Worm (Caenorhabditis elegans) whole organism, mixed stage, embryonic: Measurements from ENCODE around the gene F37C4.4.

Experiments used
- M03D4.4 ChIP-seq: sonication (generic microtip); optimal IDR thresholded peaks from 2 replicates; lab custom pipeline; 2017; ENCODE audit warnings: mild to moderate bottlenecking, missing genetic modification characterization, missing compliant biosample characterization
- bed-3 ChIP-seq: fragments of 200-800 bp; sonication (Bioruptor generic); optimal IDR thresholded peaks from 3 replicates; lab custom pipeline; 2018; ENCODE audit warnings: mild to moderate bottlenecking, missing genetic modification characterization, moderate library complexity, missing compliant biosample characterization
- ceh-39 ChIP-seq: fragments of 150-350 bp; optimal IDR thresholded peaks from 2 replicates; lab custom pipeline; 2014; ENCODE audit warnings: missing biosample characterization, missing genetic modification characterization
- ceh-43 ChIP-seq: fragments of 200-800 bp; sonication (Bioruptor generic); optimal IDR thresholded peaks from 2 replicates; lab custom pipeline; 2018; ENCODE audit warnings: mild to moderate bottlenecking, missing genetic modification characterization, moderate library complexity, missing compliant biosample characterization
- ceh-83 ChIP-seq: fragments of 200-800 bp; sonication (Bioruptor generic); optimal IDR thresholded peaks from 2 replicates; lab custom pipeline; 2018; ENCODE audit warnings: mild to moderate bottlenecking, missing genetic modification characterization, missing compliant biosample characterization
- ces-1 ChIP-seq: fragments of 150-350 bp; optimal IDR thresholded peaks from 2 replicates; lab custom pipeline; 2014; ENCODE audit warnings: missing biosample characterization, missing genetic modification reagents, missing genetic modification characterization
- cnd-1 ChIP-seq: fragments of 200-800 bp; sonication (Bioruptor generic); optimal IDR thresholded peaks from 2 replicates; lab custom pipeline; 2018; ENCODE audit warnings: mild to moderate bottlenecking, missing genetic modification characterization, missing compliant biosample characterization
- drap-1 ChIP-seq: fragments of 200-800 bp; sonication (Bioruptor generic); optimal IDR thresholded peaks from 3 replicates; lab custom pipeline; 2018; ENCODE audit warnings: mild to moderate bottlenecking, missing genetic modification characterization, missing compliant biosample characterization
- elt-1 ChIP-seq: sonication (generic microtip); optimal IDR thresholded peaks from 2 replicates; lab custom pipeline; 2017; ENCODE audit warnings: missing genetic modification characterization, mild to moderate bottlenecking, missing compliant biosample characterization, antibody characterized with exemption, moderate library complexity, borderline replicate concordance; ENCODE audit not compliant: insufficient read depth
- elt-3 ChIP-seq: fragments of 150-350 bp; optimal IDR thresholded peaks from 2 replicates; lab custom pipeline; 2014; ENCODE audit warnings: missing biosample characterization, missing genetic modification characterization
- flh-1 ChIP-seq: fragments of 200-800 bp; sonication (Bioruptor generic); optimal IDR thresholded peaks from 2 replicates; lab custom pipeline; 2018; ENCODE audit warnings: mild to moderate bottlenecking, missing genetic modification characterization, moderate library complexity, missing compliant biosample characterization
- ham-2 ChIP-seq: fragments of 200-800 bp; sonication (Bioruptor generic); optimal IDR thresholded peaks from 2 replicates; lab custom pipeline; 2018; ENCODE audit warnings: mild to moderate bottlenecking, missing genetic modification characterization, missing compliant biosample characterization
- hlh-1 ChIP-seq: fragments of 150-350 bp; optimal IDR thresholded peaks from 2 replicates; lab custom pipeline; 2014; ENCODE audit warnings: missing biosample characterization, missing genetic modification reagents, missing genetic modification characterization
- lin-13 ChIP-seq: fragments of 150-350 bp; optimal IDR thresholded peaks from 2 replicates; lab custom pipeline; 2014; ENCODE audit warnings: missing biosample characterization, missing genetic modification characterization
- lin-32 ChIP-seq: fragments of 200-800 bp; sonication (Bioruptor generic); optimal IDR thresholded peaks from 2 replicates; lab custom pipeline; 2018; ENCODE audit warnings: mild to moderate bottlenecking, missing genetic modification characterization, missing compliant biosample characterization
- mab-5 ChIP-seq: fragments of 150-350 bp; optimal IDR thresholded peaks from 2 replicates; lab custom pipeline; 2014; ENCODE audit warnings: missing biosample characterization, missing genetic modification characterization
- nhr-12 ChIP-seq: fragments of 150-350 bp; optimal IDR thresholded peaks from 2 replicates; lab custom pipeline; 2014; ENCODE audit warnings: missing biosample characterization, missing genetic modification characterization
- nhr-28 ChIP-seq: fragments of 150-350 bp; optimal IDR thresholded peaks from 2 replicates; lab custom pipeline; 2014; ENCODE audit warnings: missing biosample characterization, missing genetic modification characterization
- nhr-76 ChIP-seq: sonication (generic microtip); optimal IDR thresholded peaks from 2 replicates; lab custom pipeline; 2017; ENCODE audit warnings: missing biosample characterization, missing genetic modification characterization
- pha-4 ChIP-seq: fragments of 150-350 bp; optimal IDR thresholded peaks from 2 replicates; lab custom pipeline; 2018; ENCODE audit warnings: missing biosample characterization, missing genetic modification reagents, missing genetic modification characterization
- tbx-8 ChIP-seq: fragments of 200-800 bp; sonication (Bioruptor generic); optimal IDR thresholded peaks from 2 replicates; lab custom pipeline; 2018; ENCODE audit warnings: mild to moderate bottlenecking, missing genetic modification characterization, moderate library complexity, missing compliant biosample characterization
- unc-120 ChIP-seq: sonication (generic microtip); optimal IDR thresholded peaks from 2 replicates; lab custom pipeline; 2017; ENCODE audit warnings: missing genetic modification characterization, missing compliant biosample characterization; ENCODE audit not compliant: poor library complexity, severe bottlenecking
- unc-39 ChIP-seq: fragments of 150-350 bp; optimal IDR thresholded peaks from 2 replicates; lab custom pipeline; 2014; ENCODE audit warnings: missing biosample characterization, missing genetic modification characterization
- unc-62 ChIP-seq: fragments of 150-350 bp; optimal IDR thresholded peaks from 2 replicates; lab custom pipeline; 2014; ENCODE audit warnings: missing biosample characterization, missing genetic modification reagents, missing genetic modification characterization
- zip-8 ChIP-seq: fragments of 150-350 bp; optimal IDR thresholded peaks from 2 replicates; lab custom pipeline; 2014; ENCODE audit warnings: missing biosample characterization, missing genetic modification characterization
- ztf-11 ChIP-seq: fragments of 150-350 bp; optimal IDR thresholded peaks from 2 replicates; lab custom pipeline; 2014; ENCODE audit warnings: missing biosample characterization, missing genetic modification characterization

The F37C4.4 gene

ce11 chrIV:3914462-3914861 lies 47.4 kb downstream of the F37C4.4 start, which contains the start of gene F56D6.19:
Gene F56D6.19, plus strand, starts transcription at chrIV:3914762.
- TF ChIP-seq zip-8 (no peak), nhr-28 (tag; lab: Kevin White, UChicago) (no peak), unc-39 (tag; lab: Kevin White, UChicago) (no peak), ces-1 (GFP tag; lab: Kevin White, UChicago) (no peak), ceh-83 (GFP tag; lab: Kevin White, UChicago) (no peak)

ce11 chrIV:3915296-3915695 lies 48.2 kb downstream of the F37C4.4 start, which contains the start of gene srz-20:
Gene srz-20, plus strand, starts transcription at chrIV:3915596.
- TF ChIP-seq M03D4.4 (no peak), drap-1 (GFP tag; lab: Kevin White, UChicago) (no peak), lin-13 (no peak), elt-3 (tag; lab: Kevin White, UChicago) (no peak), lin-32 (GFP tag; lab: Kevin White, UChicago) (no peak), ces-1 (GFP tag; lab: Kevin White, UChicago) (no peak), unc-120 (tag; lab: Kevin White, UChicago) (no peak), ceh-83 (GFP tag; lab: Kevin White, UChicago) (no peak), nhr-76 (tag; lab: Kevin White, UChicago) (no peak), tbx-8 (no peak), nhr-12 (no peak)

- TF ChIP-seq drap-1 (GFP tag; lab: Kevin White, UChicago): no peak
Measured at ce11 chrIV:3917405-3917804, 50.3 kb downstream of the F37C4.4 start, which contains the start of gene F56D6.14. Gene F56D6.14, plus strand, starts transcription at chrIV:3917705.

ce11 chrIV:3918160-3918559 lies 51.1 kb downstream of the F37C4.4 start, which contains the start of gene F56D6.23:
Gene F56D6.23, plus strand, starts transcription at chrIV:3918460.
- TF ChIP-seq cnd-1 (tag; lab: Kevin White, UChicago) (no peak), ztf-11 (tag; lab: Kevin White, UChicago) (no peak), zip-8 (no peak), ceh-39 (tag; lab: Kevin White, UChicago) (no peak), mab-5 (tag; lab: Kevin White, UChicago) (no peak), bed-3 (GFP tag; lab: Kevin White, UChicago) (no peak), drap-1 (GFP tag; lab: Kevin White, UChicago) (no peak), nhr-12 (no peak), pha-4 (tag; lab: Kevin White, UChicago) (no peak), ham-2 (GFP tag; lab: Kevin White, UChicago) (no peak), ceh-43 (no peak), elt-3 (tag; lab: Kevin White, UChicago) (no peak)

- TF ChIP-seq unc-62 (no peak), ztf-11 (tag; lab: Kevin White, UChicago) (no peak), elt-1 (tag; lab: Kevin White, UChicago) (no peak), lin-13 (no peak), ceh-83 (GFP tag; lab: Kevin White, UChicago) (no peak), drap-1 (GFP tag; lab: Kevin White, UChicago) (no peak), nhr-12 (no peak), hlh-1 (tag; lab: Kevin White, UChicago) (no peak), flh-1 (GFP tag; lab: Kevin White, UChicago) (no peak)
Measured at ce11 chrIV:3919506-3919905, 52.4 kb downstream of the F37C4.4 start, which contains the start of gene srz-19. Gene srz-19, plus strand, starts transcription at chrIV:3919806.
